Worm (Caenorhabditis elegans) whole organism, L3 larva: Measurements from ENCODE around the gene his-31.

Experiments used
- R02D3.7 ChIP-seq: fragments of 150-350 bp; optimal IDR thresholded peaks from 2 replicates; lab custom pipeline; 2014; ENCODE audit warnings: missing biosample characterization, missing genetic modification characterization
- ZK546.5 ChIP-seq: sonication (generic microtip); optimal IDR thresholded peaks from 2 replicates; lab custom pipeline; 2017; ENCODE audit warnings: missing biosample characterization, missing genetic modification characterization
- ceh-28 ChIP-seq: fragments of 150-350 bp; optimal IDR thresholded peaks from 2 replicates; lab custom pipeline; 2014; ENCODE audit warnings: missing biosample characterization, missing genetic modification reagents, missing genetic modification characterization
- ceh-9 ChIP-seq: sonication (generic microtip); optimal IDR thresholded peaks from 2 replicates; lab custom pipeline; 2018; ENCODE audit warnings: missing biosample characterization, missing genetic modification characterization
- daf-12 ChIP-seq: fragments of 150-350 bp; optimal IDR thresholded peaks from 2 replicates; lab custom pipeline; 2014; ENCODE audit warnings: missing biosample characterization, missing genetic modification reagents, missing genetic modification characterization
- egl-5 ChIP-seq: fragments of 150-350 bp; optimal IDR thresholded peaks from 2 replicates; lab custom pipeline; 2017; ENCODE audit warnings: missing biosample characterization, missing genetic modification reagents, missing genetic modification characterization, inconsistent platforms
- elt-2 ChIP-seq: sonication (generic microtip); optimal IDR thresholded peaks from 2 replicates; lab custom pipeline; 2016; ENCODE audit warnings: missing genetic modification reagents, mild to moderate bottlenecking, missing genetic modification characterization, missing compliant biosample characterization
- eor-1 ChIP-seq, 2 experiments: fragments of 150-350 bp; optimal IDR thresholded peaks; 2 replicates each; lab custom pipeline; 2014 to 2018; ENCODE audit warnings: missing biosample characterization in 2 of 2, missing genetic modification characterization in 2 of 2
- fkh-2 ChIP-seq: fragments of 150-350 bp; optimal IDR thresholded peaks from 2 replicates; lab custom pipeline; 2014; ENCODE audit warnings: missing biosample characterization, missing genetic modification reagents, missing genetic modification characterization
- fos-1 ChIP-seq: fragments of 150-350 bp; optimal IDR thresholded peaks from 2 replicates; lab custom pipeline; 2014; ENCODE audit warnings: missing biosample characterization, missing genetic modification characterization
- hmg-11 ChIP-seq: sonication (generic microtip); optimal IDR thresholded peaks from 2 replicates; lab custom pipeline; 2016; ENCODE audit warnings: missing genetic modification characterization, missing compliant biosample characterization
- jun-1 ChIP-seq: fragments of 150-350 bp; optimal IDR thresholded peaks from 2 replicates; lab custom pipeline; 2014; ENCODE audit warnings: missing biosample characterization, missing genetic modification reagents, missing genetic modification characterization
- lin-15B ChIP-seq: fragments of 150-350 bp; optimal IDR thresholded peaks from 2 replicates; lab custom pipeline; 2014; ENCODE audit warnings: missing biosample characterization, missing genetic modification characterization
- lin-39 ChIP-seq: fragments of 150-350 bp; optimal IDR thresholded peaks from 2 replicates; lab custom pipeline; 2018; ENCODE audit warnings: missing biosample characterization, missing genetic modification reagents, missing genetic modification characterization
- nfya-1 ChIP-seq: sonication (generic microtip); optimal IDR thresholded peaks from 2 replicates; lab custom pipeline; 2017; ENCODE audit warnings: missing genetic modification characterization, mild to moderate bottlenecking, missing compliant biosample characterization, antibody characterized with exemption, moderate library complexity; ENCODE audit not compliant: insufficient read depth
- nhr-12 ChIP-seq: fragments of 150-350 bp; optimal IDR thresholded peaks from 2 replicates; lab custom pipeline; 2014; ENCODE audit warnings: missing biosample characterization, missing genetic modification characterization
- nhr-237 ChIP-seq: fragments of 150-350 bp; optimal IDR thresholded peaks from 2 replicates; lab custom pipeline; 2014; ENCODE audit warnings: missing biosample characterization, missing genetic modification characterization
- nhr-76 ChIP-seq: fragments of 150-350 bp; sonication (generic microtip); optimal IDR thresholded peaks from 5 replicates; lab custom pipeline; 2014; ENCODE audit warnings: missing biosample characterization, missing genetic modification characterization
- pha-4 ChIP-seq: fragments of 150-350 bp; optimal IDR thresholded peaks from 2 replicates; lab custom pipeline; 2014; ENCODE audit warnings: missing biosample characterization, missing genetic modification reagents, missing genetic modification characterization
- sea-2 ChIP-seq: fragments of 150-350 bp; sonication (generic microtip); optimal IDR thresholded peaks from 4 replicates; lab custom pipeline; 2014; ENCODE audit warnings: missing biosample characterization, missing genetic modification reagents, missing genetic modification characterization
- skn-1 ChIP-seq: fragments of 150-350 bp; optimal IDR thresholded peaks from 2 replicates; lab custom pipeline; 2014; ENCODE audit warnings: missing biosample characterization, missing genetic modification characterization
- tbx-2 ChIP-seq: sonication (generic microtip); optimal IDR thresholded peaks from 2 replicates; lab custom pipeline; 2016; ENCODE audit warnings: mild to moderate bottlenecking, missing genetic modification characterization, missing compliant biosample characterization
- unc-62 ChIP-seq: fragments of 150-350 bp; sonication (generic microtip); optimal IDR thresholded peaks from 4 replicates; lab custom pipeline; 2014; ENCODE audit warnings: missing biosample characterization, missing genetic modification reagents, missing genetic modification characterization
- zag-1 ChIP-seq: fragments of 150-350 bp; optimal IDR thresholded peaks from 2 replicates; lab custom pipeline; 2014; ENCODE audit warnings: missing biosample characterization, missing genetic modification characterization
- ztf-11 ChIP-seq: fragments of 150-350 bp; optimal IDR thresholded peaks from 2 replicates; lab custom pipeline; 2014; ENCODE audit warnings: missing biosample characterization, missing genetic modification characterization
- ztf-4 ChIP-seq: fragments of 150-350 bp; optimal IDR thresholded peaks from 2 replicates; lab custom pipeline; 2014; ENCODE audit warnings: missing biosample characterization, missing genetic modification characterization

his-31 gene

ce11 chrIV:8289505-8289579, 44.4 kb downstream of the his-31 start, which contains the start of gene nucl-1:
Gene nucl-1 (minus strand): TSS chrIV:8289530.
- TF ChIP-seq lin-39 (tag; lab: Kevin White, UChicago) (no peak), ceh-9 (tag; lab: Kevin White, UChicago) (no peak), nhr-76 (tag; lab: Kevin White, UChicago) (no peak), nfya-1 (tag; lab: Kevin White, UChicago) (no peak), hmg-11 (tag; lab: Kevin White, UChicago) (no peak), nhr-12 (tag; lab: Kevin White, UChicago) (no peak), fkh-2 (tag; lab: Kevin White, UChicago) (no peak), pha-4 (tag; lab: Kevin White, UChicago) (no peak), zag-1 (tag; lab: Kevin White, UChicago) (no peak), elt-2 (no peak), eor-1 (tag; optimal IDR thresholded peaks at IDR 0.05; lab: Kevin White, UChicago) (no peak), ZK546.5 (no peak), skn-1 (tag; lab: Kevin White, UChicago) (no peak), egl-5 (tag; lab: Kevin White, UChicago) (no peak), R02D3.7 (no peak), ceh-28 (tag; lab: Kevin White, UChicago) (no peak), lin-15B (tag; lab: Kevin White, UChicago) (no peak), ztf-4 (no peak), nhr-237 (no peak), daf-12 (tag; lab: Kevin White, UChicago) (no peak)

- no peak for TF ChIP-seq tbx-2 (tag; lab: Kevin White, UChicago)
- no peak for TF ChIP-seq jun-1 (tag; lab: Kevin White, UChicago)
- no peak for TF ChIP-seq ztf-11 (tag; lab: Kevin White, UChicago)
These were observed 44.7 kb downstream of the his-31 start for ce11 chrIV:8289105-8289504.

- no peak for TF ChIP-seq ceh-9 (tag; lab: Kevin White, UChicago)
These were observed 46.5 kb downstream of the his-31 start for ce11 chrIV:8287287-8287686.

- no peak for TF ChIP-seq egl-5 (tag; lab: Kevin White, UChicago)
- no peak for TF ChIP-seq lin-39 (tag; lab: Kevin White, UChicago)
- TF ChIP-seq nhr-237, result no peak
- TF ChIP-seq fos-1 (tag; lab: Kevin White, UChicago), result no peak
- no peak for TF ChIP-seq sea-2
- TF ChIP-seq unc-62, result no peak
- no peak for TF ChIP-seq nhr-76 (tag; lab: Kevin White, UChicago)
- no peak for TF ChIP-seq ceh-9 (tag; lab: Kevin White, UChicago)
- no peak for TF ChIP-seq R02D3.7
These were observed 47.4 kb downstream of the his-31 start, which contains the start of gene K07H8.9 for ce11 chrIV:8286352-8286751. Gene K07H8.9 (minus strand): TSS chrIV:8286476.
